Worm (Caenorhabditis elegans): ENCODE results near the gene K02E10.5.

DNA sequence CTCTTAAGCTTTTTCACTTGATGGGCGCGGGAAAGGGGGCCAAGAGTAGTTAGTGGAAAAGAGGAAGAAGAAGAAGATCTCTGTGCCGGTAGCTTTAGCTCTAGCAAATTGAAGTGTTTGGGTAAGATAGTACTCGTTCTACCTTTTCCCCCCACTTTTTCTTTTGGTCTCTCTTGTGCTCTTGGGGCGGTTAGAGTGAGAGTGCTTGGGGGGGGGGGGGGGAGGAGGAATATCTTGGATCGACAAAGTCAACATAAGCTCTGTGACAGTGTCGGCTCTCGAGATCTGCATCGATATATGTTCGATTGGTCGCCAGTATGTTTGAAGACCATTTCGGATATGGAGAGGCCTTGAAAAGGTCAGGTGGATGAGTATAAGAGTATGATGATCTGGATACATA is 18.9 kb downstream of the K02E10.5 start, which contains the start of gene fox-1:
- no peak for TF ChIP-seq unc-39 (tag; optimal IDR thresholded peaks at IDR 0.05)
- TF ChIP-seq lin-15B (tag; optimal IDR thresholded peaks at IDR 0.05), result no peak
- TF ChIP-seq nhr-76 (tag; optimal IDR thresholded peaks at IDR 0.05), result no peak
- TF ChIP-seq ces-1 (GFP tag; optimal IDR thresholded peaks at IDR 0.05), result no peak
- no peak for TF ChIP-seq tag-97 (GFP tag; IDR thresholded peaks at IDR 0.05)
- TF ChIP-seq fkh-10 (GFP tag; optimal IDR thresholded peaks at IDR 0.05), result no peak
- no peak for TF ChIP-seq nhr-77 (tag; optimal IDR thresholded peaks at IDR 0.05)

Data from whole organism, L4 larva.